Worm (Caenorhabditis elegans): ENCODE data around the gene C09H10.5.

C09H10.5 gene

DNA sequence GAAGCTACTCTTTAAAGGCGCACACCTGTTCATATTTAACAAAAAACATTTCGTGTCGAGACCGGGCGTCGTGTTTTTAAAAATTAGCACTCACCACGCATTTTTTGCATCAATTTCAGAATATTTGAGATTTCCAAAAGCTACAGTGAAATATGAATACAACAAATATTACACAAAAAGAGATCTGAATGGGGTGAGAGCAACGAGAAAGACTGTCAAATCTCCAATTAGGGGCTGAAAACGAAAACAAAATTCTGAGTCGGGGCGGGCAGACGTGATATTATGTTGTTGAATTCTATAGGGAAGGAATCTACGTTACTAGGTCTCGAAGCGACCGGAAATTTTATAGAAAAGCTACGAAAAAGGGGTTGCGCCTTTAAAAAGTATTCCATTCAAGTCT, at the start of gene C09H10.5:
TSS of gene C09H10.5 (minus strand) at position 101 of the 400 bp plus-strand sequence.
- TF ChIP-seq blmp-1 (tag; optimal IDR thresholded peaks at IDR 0.05), result no peak
- no peak for TF ChIP-seq mep-1 (tag; optimal IDR thresholded peaks at IDR 0.05)
- TF ChIP-seq vab-15 (tag; optimal IDR thresholded peaks at IDR 0.05), result no peak
- no peak for TF ChIP-seq sptf-1 (tag; optimal IDR thresholded peaks at IDR 0.05)
- no peak for TF ChIP-seq lir-3 (tag; optimal IDR thresholded peaks at IDR 0.05; ENCODE audit: poor library complexity)
- TF ChIP-seq snpc-4 (tag; optimal IDR thresholded peaks at IDR 0.05), result no peak
- no peak for TF ChIP-seq snu-23 (GFP tag; optimal IDR thresholded peaks at IDR 0.05)

DNA sequence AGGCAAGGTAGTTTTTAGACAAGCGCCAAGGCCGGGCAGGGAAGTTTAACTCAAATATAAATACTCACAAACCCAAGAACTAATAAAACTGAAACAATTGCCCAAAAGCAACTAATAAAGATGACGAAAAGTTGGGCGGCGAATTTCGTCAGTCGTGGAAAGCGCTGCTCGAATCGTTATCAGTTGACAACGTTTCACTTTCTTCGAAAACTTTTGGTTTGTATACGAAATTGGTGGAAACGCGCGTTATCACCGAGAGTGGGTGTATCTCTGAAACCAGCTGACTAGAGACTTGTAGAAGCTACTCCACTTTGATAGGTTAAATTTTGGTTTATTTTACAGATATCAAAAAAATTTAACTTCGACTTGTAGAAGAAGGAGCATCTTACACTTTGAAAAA, 49.5 kb upstream of the C09H10.5 start:
- peak; percentile 9 for TF ChIP-seq elt-2 (tag; optimal IDR thresholded peaks at IDR 0.05)
- no peak for TF ChIP-seq ceh-90 (tag; optimal IDR thresholded peaks at IDR 0.05)

DNA sequence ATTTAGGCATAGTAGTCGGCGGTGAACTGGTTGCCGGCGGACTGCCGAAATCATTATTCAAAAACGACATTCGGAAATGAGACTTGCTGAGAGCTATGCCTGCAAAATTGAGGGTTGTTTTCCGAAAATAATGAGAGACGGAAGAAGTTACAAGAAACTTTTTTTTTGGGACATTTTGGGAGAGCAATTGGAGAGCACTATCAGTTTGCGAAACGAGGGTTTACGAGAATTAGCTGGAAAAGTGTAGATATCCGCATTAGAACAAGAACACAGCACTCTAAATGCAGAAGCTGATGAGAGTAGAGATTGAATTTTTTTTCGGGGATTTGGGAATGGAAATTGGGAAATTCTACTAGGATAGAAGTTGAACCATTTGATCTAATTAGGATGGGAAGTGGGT, 48.9 kb upstream of the C09H10.5 start, which contains the start of gene pqm-1:
TSS of gene pqm-1 (minus strand) at position 101 of the 400 bp plus-strand sequence.
- TF ChIP-seq ces-1 (GFP tag; optimal IDR thresholded peaks at IDR 0.05) (no peak), lin-35 (GFP tag; optimal IDR thresholded peaks at IDR 0.05) (no peak), alr-1 (tag; optimal IDR thresholded peaks at IDR 0.05; ENCODE audit: borderline replicate concordance) (no peak), hlh-17 (GFP tag; optimal IDR thresholded peaks at IDR 0.05; ENCODE audit: borderline replicate concordance) (no peak), dsc-1 (tag; optimal IDR thresholded peaks at IDR 0.05) (no peak), grh-1 (GFP tag; IDR thresholded peaks at IDR 0.05) (no peak), pax-3 (tag; optimal IDR thresholded peaks at IDR 0.05) (no peak), sup-37 (GFP tag; optimal IDR thresholded peaks at IDR 0.05) (no peak), unc-130 (tag; optimal IDR thresholded peaks at IDR 0.05) (no peak), C34B4.2 (tag; optimal IDR thresholded peaks at IDR 0.05) (no peak), ceh-8 (GFP tag; optimal IDR thresholded peaks at IDR 0.05) (no peak), pqm-1 (tag; optimal IDR thresholded peaks at IDR 0.05) (no peak), nhr-90 (tag; optimal IDR thresholded peaks at IDR 0.05; ENCODE audit: poor library complexity) (no peak), snpc-4 (tag; optimal IDR thresholded peaks at IDR 0.05) (no peak), zip-4 (GFP tag; optimal IDR thresholded peaks at IDR 0.05) (no peak), zag-1 (tag; optimal IDR thresholded peaks at IDR 0.05) (no peak)

DNA sequence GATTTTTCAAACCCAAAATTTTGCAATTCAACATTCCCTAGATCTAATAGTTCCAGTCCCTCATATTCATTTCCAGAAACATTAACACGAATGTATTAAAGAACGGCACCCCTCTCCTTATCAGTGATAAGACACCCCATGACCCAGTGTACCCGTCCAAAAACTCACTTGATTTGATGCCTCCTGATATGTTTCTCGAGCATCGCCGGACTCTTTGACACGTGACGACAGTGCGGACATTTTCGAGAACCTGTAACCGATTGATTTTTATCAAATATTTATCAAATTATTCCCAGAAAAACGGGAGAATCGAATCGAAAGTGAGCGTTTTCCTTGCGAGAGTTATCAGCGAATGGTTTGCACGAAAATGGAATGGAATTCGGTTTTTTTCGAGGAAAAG, 47.4 kb upstream of the C09H10.5 start:
- TF ChIP-seq nhr-90 (tag; optimal IDR thresholded peaks at IDR 0.05; ENCODE audit: poor library complexity) (peak; percentile 35), fkh-10 (GFP tag; optimal IDR thresholded peaks at IDR 0.05) (no peak), lin-35 (GFP tag; optimal IDR thresholded peaks at IDR 0.05) (peak in 1 of 2 experiments; percentile 52), elt-2 (tag; optimal IDR thresholded peaks at IDR 0.05) (peak; percentile 97), efl-1 (optimal IDR thresholded peaks at IDR 0.05) (no peak), efl-1 (GFP tag; optimal IDR thresholded peaks at IDR 0.05 in 1 of 2) (peak in 1 of 2 experiments; percentile 41), nhr-71 (tag; optimal IDR thresholded peaks at IDR 0.05) (peak; percentile 33), mdl-1 (tag; optimal IDR thresholded peaks at IDR 0.05) (peak in 1 of 2 experiments; percentile 40), ceh-8 (GFP tag; optimal IDR thresholded peaks at IDR 0.05) (no peak), nhr-84 (tag; optimal IDR thresholded peaks at IDR 0.05) (no peak)

DNA sequence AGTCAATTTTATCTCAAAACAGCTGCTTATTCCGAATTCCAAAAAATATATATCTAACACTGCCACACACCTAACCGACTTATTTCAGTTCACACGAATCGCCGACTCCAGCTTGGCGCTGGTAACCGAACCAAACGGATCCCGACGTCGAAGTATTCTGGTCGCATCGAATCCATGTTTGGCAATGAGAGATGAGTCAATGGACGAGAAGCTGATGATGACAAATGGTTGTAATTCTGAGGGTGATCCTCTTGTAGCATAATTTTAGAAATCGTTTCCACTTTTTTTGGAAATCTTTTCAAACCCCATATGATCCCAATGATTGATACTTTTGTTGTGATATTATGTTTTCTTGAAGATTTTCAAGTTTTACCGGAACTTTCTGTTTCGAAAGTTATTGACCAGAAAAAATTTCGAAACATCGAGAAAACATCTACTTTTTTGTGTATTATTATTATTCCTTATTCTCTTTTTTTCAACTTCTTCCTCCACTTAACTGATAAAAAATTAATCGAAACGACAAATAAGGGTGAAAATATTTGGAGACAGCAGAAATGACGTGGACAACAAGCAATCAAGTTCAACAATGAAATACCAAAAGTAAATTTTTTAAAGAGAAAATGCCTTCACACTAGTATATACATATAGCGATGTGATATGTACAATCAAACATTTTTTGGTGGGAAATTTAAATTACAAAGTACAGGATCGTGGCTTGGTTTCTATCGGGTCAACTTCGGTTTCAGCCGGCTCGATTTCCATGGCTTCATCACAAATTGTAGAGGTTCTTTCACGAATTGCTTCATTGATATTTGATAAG, 46.5 kb upstream of the C09H10.5 start:
- peak; percentile 23 for TF ChIP-seq aly-2 (tag; optimal IDR thresholded peaks at IDR 0.05)
- peak; percentile 67 for TF ChIP-seq ama-1 (optimal IDR thresholded peaks at IDR 0.05)
- TF ChIP-seq hpl-2 (GFP tag; optimal IDR thresholded peaks at IDR 0.05), result peak; percentile 14
- TF ChIP-seq irx-1 (tag; optimal IDR thresholded peaks at IDR 0.05), result no peak
- no peak for TF ChIP-seq ztf-4 (tag; optimal IDR thresholded peaks at IDR 0.05)
- TF ChIP-seq elt-2 (tag; optimal IDR thresholded peaks at IDR 0.05), result peak; percentile 60
- no peak for TF ChIP-seq tlp-1 (tag; optimal IDR thresholded peaks at IDR 0.05)
- TF ChIP-seq grh-1 (GFP tag; IDR thresholded peaks at IDR 0.05), result 0 out of 2 replicates have a peak, but pooled peaks have one; percentile 10
- TF ChIP-seq C04F5.9 (tag; optimal IDR thresholded peaks at IDR 0.05), result no peak
- TF ChIP-seq jun-1 (tag; optimal IDR thresholded peaks at IDR 0.05), result peak; percentile 56
- no peak for TF ChIP-seq lin-15B (tag; optimal IDR thresholded peaks at IDR 0.05)
- peak; percentile 28 for TF ChIP-seq nhr-71 (tag; optimal IDR thresholded peaks at IDR 0.05)
- no peak for TF ChIP-seq lsy-2 (tag; optimal IDR thresholded peaks at IDR 0.05)
- peak; percentile 55 for TF ChIP-seq nhr-85 (tag)
- peak in 1 of 2 experiments; percentile 62 for TF ChIP-seq lin-35 (GFP tag; optimal IDR thresholded peaks at IDR 0.05)
- TF ChIP-seq nhr-90 (tag; optimal IDR thresholded peaks at IDR 0.05; ENCODE audit: poor library complexity), result peak; percentile 33
